Fruit fly (Drosophila melanogaster) whole organism, pupa: Measurements from ENCODE around the gene CG5225.

ENCODE experiments used
- CG14655 ChIP-seq: fragments of 200-800 bp; sonication (Bioruptor generic); optimal IDR thresholded peaks from 3 replicates; lab custom pipeline; 2017; ENCODE audit warnings: mild to moderate bottlenecking, missing biosample characterization, missing genetic modification reagents, missing genetic modification characterization
- CG9948 ChIP-seq: fragments of 200-800 bp; sonication (Bioruptor generic); optimal IDR thresholded peaks from 2 replicates; lab custom pipeline; 2018; ENCODE audit warnings: missing biosample characterization, mild to moderate bottlenecking, missing genetic modification characterization, moderate library complexity
- D1 ChIP-seq: fragments of 200-800 bp; sonication (Bioruptor generic); optimal IDR thresholded peaks from 2 replicates; lab custom pipeline; 2018; ENCODE audit warnings: missing biosample characterization, mild to moderate bottlenecking, missing genetic modification characterization, moderate library complexity
- Ets98B ChIP-seq: fragments of 200-800 bp; sonication (Bioruptor generic); IDR thresholded peaks from 2 replicates; pipeline ENCODE4 v1.3.6; 2022; ENCODE audit warnings: missing biosample characterization, missing genetic modification characterization

dm6 chr3R:17031502-17031901, 3.0 kb downstream of the CG5225 start, which contains the start of gene CG31268:
- TF ChIP-seq D1 (no peak), CG14655 (GFP tag; lab: Kevin White, UChicago) (no peak), CG9948 (tag; lab: Kevin White, UChicago) (no peak), Ets98B (GFP tag; lab: Robert Waterston, UW) (no peak)
